Fruit fly (Drosophila melanogaster): ENCODE data around the gene CG14034.

CG14034 gene

dm6 chr2L:5197200-5197599 is 19.1 kb downstream of the CG14034 start:
- TF ChIP-seq CTCF (optimal IDR thresholded peaks at IDR 0.05) (no peak), CG8478 (optimal IDR thresholded peaks at IDR 0.05) (no peak)

- TF ChIP-seq CTCF (optimal IDR thresholded peaks at IDR 0.05) (no peak), CG8478 (optimal IDR thresholded peaks at IDR 0.05) (no peak)
These were observed 19.7 kb downstream of the CG14034 start for dm6 chr2L:5196684-5197083.

- TF ChIP-seq CG8478 (optimal IDR thresholded peaks at IDR 0.05) (no peak), CTCF (optimal IDR thresholded peaks at IDR 0.05) (no peak)
These were observed 20.7 kb downstream of the CG14034 start for dm6 chr2L:5195639-5196038.

- TF ChIP-seq CG8478 (optimal IDR thresholded peaks at IDR 0.05) (no peak), CTCF (optimal IDR thresholded peaks at IDR 0.05) (no peak)
These were observed 29.8 kb downstream of the CG14034 start for dm6 chr2L:5186543-5186942.

All from S2 (cell line).